Worm (Caenorhabditis elegans): ENCODE results near the gene cyl-1.
A peak's percentile ranks its signal among the peaks of the same experiment; 100 is the strongest.

The cyl-1 gene

DNA sequence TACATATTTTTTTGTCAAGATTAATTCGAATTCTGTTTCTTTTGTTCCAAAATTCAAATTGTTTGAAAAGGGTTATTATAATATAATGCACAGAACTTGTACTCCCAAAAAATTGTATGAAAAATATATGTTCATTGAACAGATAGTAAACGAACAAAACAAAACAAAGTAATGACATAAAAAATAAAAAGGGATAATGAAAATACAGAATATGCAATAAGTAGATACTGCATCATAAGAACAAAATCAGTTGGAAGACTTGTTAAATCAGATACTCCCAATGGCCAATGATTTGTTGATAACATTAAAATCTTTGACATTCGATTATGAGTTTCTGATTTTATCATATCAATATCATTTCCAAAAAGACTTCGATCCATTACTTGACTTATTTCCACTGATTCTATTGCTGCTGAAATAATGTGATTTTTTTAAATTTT, 11.0 kb upstream of the cyl-1 start (continued):
- TF ChIP-seq daf-16 (GFP tag; optimal IDR thresholded peaks at IDR 0.05) (no peak), daf-16 (tag; optimal IDR thresholded peaks at IDR 0.05) (peak; percentile 53), snpc-4 (tag; optimal IDR thresholded peaks at IDR 0.05) (no peak), hlh-11 (tag; optimal IDR thresholded peaks at IDR 0.05) (peak; percentile 15), sdz-12 (GFP tag; optimal IDR thresholded peaks at IDR 0.05) (no peak)

DNA sequence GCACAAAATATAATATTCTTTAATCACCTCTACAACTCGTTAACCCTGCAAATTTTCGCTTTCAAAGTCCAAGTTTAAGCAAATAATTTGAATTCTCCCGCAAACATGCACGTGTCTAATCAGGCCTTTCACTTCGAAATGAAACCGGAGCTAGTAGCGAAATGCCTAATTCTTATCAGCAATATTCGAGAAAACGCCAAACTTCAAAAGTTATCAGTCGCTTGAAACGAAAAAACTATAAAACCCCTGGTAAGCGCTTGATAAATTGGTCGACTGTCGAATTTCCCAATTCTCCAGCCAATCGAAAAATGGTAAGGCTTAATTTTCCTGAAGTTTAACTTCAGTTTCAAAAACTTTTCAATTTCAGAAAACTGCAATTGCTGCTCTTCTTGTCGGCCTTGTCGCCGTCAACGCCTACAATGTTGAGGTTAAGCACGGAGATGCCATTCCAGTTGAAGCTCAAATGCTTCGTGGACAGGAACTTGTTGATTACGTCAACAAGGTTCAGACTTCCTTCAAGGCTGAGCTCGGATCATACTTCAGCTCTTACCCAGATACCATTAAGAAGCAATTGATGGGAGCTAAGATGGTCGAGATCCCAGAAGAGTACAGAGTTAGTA, 9.5 kb upstream of the cyl-1 start, which contains the start of gene cpr-9:
TSS of gene cpr-9 (plus strand) at position 188 of the 620 bp plus-strand sequence.
- TF ChIP-seq egl-43 (GFP tag; IDR thresholded peaks at IDR 0.05), result no peak
- TF ChIP-seq mdt-29 (GFP tag; IDR thresholded peaks at IDR 0.05), result peak; percentile 57; the same call in 1 of the 2 replicates
- TF ChIP-seq dmd-6 (GFP tag; IDR thresholded peaks at IDR 0.05), result peak; percentile 56
- peak in 1 of 2 experiments; percentile 44 for TF ChIP-seq mdl-1 (tag; optimal IDR thresholded peaks at IDR 0.05)
- peak; percentile 73 for TF ChIP-seq aha-1 (tag)
- TF ChIP-seq hlh-11 (tag; optimal IDR thresholded peaks at IDR 0.05), result peak; percentile 41
- TF ChIP-seq nhr-6 (tag; optimal IDR thresholded peaks at IDR 0.05), result peak; percentile 28
- TF ChIP-seq spr-1 (tag; optimal IDR thresholded peaks at IDR 0.05), result no peak
- TF ChIP-seq dve-1 (tag; optimal IDR thresholded peaks at IDR 0.05; ENCODE audit: insufficient read depth), result peak; percentile 77
- no peak for TF ChIP-seq daf-16 (GFP tag; optimal IDR thresholded peaks at IDR 0.05)
- peak; percentile 65 for TF ChIP-seq daf-16 (tag; optimal IDR thresholded peaks at IDR 0.05)
- no peak for TF ChIP-seq lim-7 (GFP tag; IDR thresholded peaks at IDR 0.05)
- peak in 1 of 2 experiments; percentile 20 for TF ChIP-seq lsy-2 (tag; optimal IDR thresholded peaks at IDR 0.05)
- peak; percentile 45 for TF ChIP-seq ama-1 (optimal IDR thresholded peaks at IDR 0.05)
- TF ChIP-seq tag-97 (GFP tag; IDR thresholded peaks at IDR 0.05), result no peak
- no peak for TF ChIP-seq mes-2 (tag; optimal IDR thresholded peaks at IDR 0.05; ENCODE audit: poor library complexity, severe bottlenecking)
- TF ChIP-seq nhr-42 (GFP tag; IDR thresholded peaks at IDR 0.05), result 0 out of 2 replicates have a peak, but pooled peaks have one; percentile 10
- no peak for TF ChIP-seq daf-8 (GFP tag; IDR thresholded peaks at IDR 0.05)
- no peak for TF ChIP-seq vab-7 (GFP tag; IDR thresholded peaks at IDR 0.05)
- peak; percentile 40; the same call in 1 of the 2 replicates for TF ChIP-seq php-3 (GFP tag; IDR thresholded peaks at IDR 0.05)
- TF ChIP-seq hlh-30 (tag; optimal IDR thresholded peaks at IDR 0.05; ENCODE audit: insufficient read depth), result peak; percentile 19
- TF ChIP-seq nhr-28 (tag; optimal IDR thresholded peaks at IDR 0.05), result peak; percentile 55
- TF ChIP-seq pqm-1 (tag; optimal IDR thresholded peaks at IDR 0.05), result peak; percentile 50
- TF ChIP-seq T26A8.4 (GFP tag; IDR thresholded peaks at IDR 0.05), result peak; percentile 67

ce11 chrV:12001747-12002456, 8.4 kb upstream of the cyl-1 start, which contains the start of gene gcy-33:
Gene gcy-33 (minus strand): TSS chrV:12001797.
- peak; percentile 93 for TF ChIP-seq vab-7 (GFP tag; IDR thresholded peaks at IDR 0.05)
- TF ChIP-seq gei-8 (GFP tag; optimal IDR thresholded peaks at IDR 0.05), result peak; percentile 92
- no peak for TF ChIP-seq cey-2 (tag; optimal IDR thresholded peaks at IDR 0.05; ENCODE audit: borderline replicate concordance, insufficient read depth)
- TF ChIP-seq lin-13 (GFP tag; optimal IDR thresholded peaks at IDR 0.05), result peak; percentile 66
- no peak for TF ChIP-seq tag-97 (GFP tag; IDR thresholded peaks at IDR 0.05)
- TF ChIP-seq lin-15B (tag; optimal IDR thresholded peaks at IDR 0.05), result no peak
- TF ChIP-seq unc-130 (GFP tag; optimal IDR thresholded peaks at IDR 0.05), result peak; percentile 63
- TF ChIP-seq tra-1 (GFP tag; IDR thresholded peaks at IDR 0.05), result peak; percentile 77
- TF ChIP-seq ztf-11 (tag; optimal IDR thresholded peaks at IDR 0.05), result no peak
- peak; percentile 12 for TF ChIP-seq jun-1 (tag; optimal IDR thresholded peaks at IDR 0.05)
- TF ChIP-seq daf-19 (GFP tag; conservative IDR thresholded peaks at IDR 0.05), result peak; percentile 84
- peak; percentile 58 for TF ChIP-seq dpl-1 (GFP tag; optimal IDR thresholded peaks at IDR 0.05)
- peak; percentile 42; the same call in 1 of the 2 replicates for TF ChIP-seq Y75B8A.6 (GFP tag; IDR thresholded peaks at IDR 0.05)
- TF ChIP-seq hmg-1.1 (GFP tag; IDR thresholded peaks at IDR 0.05), result peak; percentile 98
- peak; percentile 84 for TF ChIP-seq ztf-7 (tag; optimal IDR thresholded peaks at IDR 0.05)
- TF ChIP-seq dmd-9 (GFP tag; IDR thresholded peaks at IDR 0.05), result peak; percentile 71
- no peak for TF ChIP-seq lin-39 (tag; optimal IDR thresholded peaks at IDR 0.05)
- no peak for TF ChIP-seq unc-39 (tag; optimal IDR thresholded peaks at IDR 0.05)
- TF ChIP-seq skn-1 (tag; optimal IDR thresholded peaks at IDR 0.05), result no peak
- peak; percentile 80 for TF ChIP-seq spr-3 (GFP tag; optimal IDR thresholded peaks at IDR 0.05)
- peak; percentile 87 for TF ChIP-seq arid-1 (GFP tag; conservative IDR thresholded peaks at IDR 0.05)
- peak; percentile 86 for TF ChIP-seq rbr-2 (tag; optimal IDR thresholded peaks at IDR 0.05)
- TF ChIP-seq mdl-1 (tag; optimal IDR thresholded peaks at IDR 0.05), result peak; percentile 44 to 79
- no peak for TF ChIP-seq fkh-10 (GFP tag; optimal IDR thresholded peaks at IDR 0.05)

Data from whole organism, L4 larva.